Worm (Caenorhabditis elegans) whole organism, L1 larva: ENCODE measurements around the gene F18A1.1.

Source experiments
- C04F5.9 ChIP-seq: sonication (generic microtip); optimal IDR thresholded peaks from 2 replicates; lab custom pipeline; 2016; ENCODE audit warnings: missing genetic modification characterization, missing compliant biosample characterization
- C16A3.4 ChIP-seq: fragments of 150-350 bp; optimal IDR thresholded peaks from 2 replicates; lab custom pipeline; 2014; ENCODE audit warnings: missing biosample characterization, missing genetic modification characterization
- Y116A8C.19 ChIP-seq: sonication (generic microtip); optimal IDR thresholded peaks from 2 replicates; lab custom pipeline; 2016; ENCODE audit warnings: missing compliant biosample characterization, missing genetic modification characterization, borderline replicate concordance
- aha-1 ChIP-seq: fragments of 150-350 bp; optimal IDR thresholded peaks from 2 replicates; lab custom pipeline; 2014; ENCODE audit warnings: missing biosample characterization, missing genetic modification characterization
- alr-1 ChIP-seq: fragments of 200-800 bp; sonication (Bioruptor generic); optimal IDR thresholded peaks from 2 replicates; lab custom pipeline; 2018; ENCODE audit warnings: borderline replicate concordance, mild to moderate bottlenecking, missing genetic modification characterization, missing compliant biosample characterization
- aly-2 ChIP-seq: fragments of 150-350 bp; optimal IDR thresholded peaks from 2 replicates; lab custom pipeline; 2014; ENCODE audit warnings: missing biosample characterization, missing genetic modification characterization
- ceh-63 ChIP-seq: fragments of 200-800 bp; sonication (Bioruptor generic); optimal IDR thresholded peaks from 2 replicates; lab custom pipeline; 2018; ENCODE audit warnings: mild to moderate bottlenecking, missing genetic modification characterization, missing compliant biosample characterization
- ceh-8 ChIP-seq: fragments of 200-800 bp; sonication (Bioruptor generic); optimal IDR thresholded peaks from 2 replicates; lab custom pipeline; 2018; ENCODE audit warnings: mild to moderate bottlenecking, missing genetic modification characterization, moderate library complexity, missing compliant biosample characterization
- ceh-82 ChIP-seq, 3 experiments: fragments of 150-350 bp in 1 of 3; sonication (generic microtip) in 2 of 3; optimal IDR thresholded peaks; 2 replicates each; lab custom pipeline; 2014 to 2017; ENCODE audit warnings: missing biosample characterization in 3 of 3, missing genetic modification characterization in 3 of 3
- efl-1 ChIP-seq, 4 experiments: fragments of 150-350 bp; optimal IDR thresholded peaks in 3 of 4; peaks in 1 of 4; 1 replicate in 1 of 4; 2 replicates in 3 of 4; lab custom pipeline; 2014; ENCODE audit warnings: missing biosample characterization in 2 of 4, missing genetic modification characterization in 2 of 4, missing genetic modification reagents in 2 of 4
- egl-13 ChIP-seq: sonication (generic microtip); optimal IDR thresholded peaks from 2 replicates; lab custom pipeline; 2016; ENCODE audit warnings: missing genotype, missing genetic modification reagents, missing genetic modification characterization, missing compliant biosample characterization
- elt-2 ChIP-seq: sonication (generic microtip); optimal IDR thresholded peaks from 2 replicates; lab custom pipeline; 2016; ENCODE audit warnings: missing genetic modification characterization, mild to moderate bottlenecking, inconsistent platforms, missing compliant biosample characterization, missing genetic modification reagents
- elt-3 ChIP-seq, 6 experiments: fragments of 150-350 bp in 1 of 6; sonication (generic microtip); optimal IDR thresholded peaks; 2 replicates each; lab custom pipeline; 2017 to 2018; ENCODE audit warnings: missing biosample characterization in 6 of 6, missing genetic modification characterization in 6 of 6, inconsistent platforms in 1 of 6
- ets-5 ChIP-seq: fragments of 200-800 bp; sonication (Bioruptor generic); IDR thresholded peaks from 2 replicates; pipeline ENCODE4 v1.3.6; 2022; ENCODE audit warnings: missing genetic modification characterization, missing compliant biosample characterization
- fkh-8 ChIP-seq: sonication (generic microtip); optimal IDR thresholded peaks from 2 replicates; lab custom pipeline; 2016; ENCODE audit warnings: mild to moderate bottlenecking, missing genetic modification characterization, missing compliant biosample characterization
- grh-1 ChIP-seq: fragments of 200-800 bp; sonication (Bioruptor generic); IDR thresholded peaks from 2 replicates; pipeline ENCODE4 v1.3.6; 2022; ENCODE audit warnings: missing genetic modification reagents, missing genetic modification characterization, missing compliant biosample characterization
- hlh-4 ChIP-seq: sonication (generic microtip); optimal IDR thresholded peaks from 2 replicates; lab custom pipeline; 2016; ENCODE audit warnings: mild to moderate bottlenecking, missing genetic modification characterization, missing compliant biosample characterization
- lin-13 ChIP-seq: fragments of 150-350 bp; optimal IDR thresholded peaks from 2 replicates; lab custom pipeline; 2014; ENCODE audit warnings: missing biosample characterization, missing genetic modification reagents, missing genetic modification characterization
- lin-14 ChIP-seq: fragments of 200-800 bp; sonication (Bioruptor generic); optimal IDR thresholded peaks from 2 replicates; lab custom pipeline; 2018; ENCODE audit warnings: mild to moderate bottlenecking, missing genetic modification characterization, moderate library complexity, missing compliant biosample characterization
- lin-35 ChIP-seq, 2 experiments: fragments of 150-350 bp; optimal IDR thresholded peaks; 2 replicates each; lab custom pipeline; 2014; ENCODE audit warnings: missing biosample characterization in 2 of 2, missing genetic modification characterization in 2 of 2, missing genetic modification reagents in 2 of 2
- lin-39 ChIP-seq: fragments of 150-350 bp; optimal IDR thresholded peaks from 2 replicates; lab custom pipeline; 2014; ENCODE audit warnings: missing biosample characterization, missing genetic modification reagents, missing genetic modification characterization
- lir-3 ChIP-seq: sonication (generic microtip); optimal IDR thresholded peaks from 2 replicates; lab custom pipeline; 2016; ENCODE audit warnings: mild to moderate bottlenecking, missing genetic modification characterization, moderate library complexity, missing compliant biosample characterization; ENCODE audit not compliant: poor library complexity
- mdl-1 ChIP-seq, 2 experiments: fragments of 150-350 bp; optimal IDR thresholded peaks; 2 replicates each; lab custom pipeline; 2014 to 2017; ENCODE audit warnings: missing biosample characterization in 2 of 2, missing genetic modification characterization in 2 of 2, inconsistent platforms in 1 of 2
- mef-2 ChIP-seq: fragments of 150-350 bp; optimal IDR thresholded peaks from 2 replicates; lab custom pipeline; 2014; ENCODE audit warnings: missing biosample characterization, missing genetic modification characterization
- mep-1 ChIP-seq: fragments of 150-350 bp; optimal IDR thresholded peaks from 2 replicates; lab custom pipeline; 2014; ENCODE audit warnings: missing biosample characterization, missing genetic modification characterization
- nhr-12 ChIP-seq: sonication (generic microtip); optimal IDR thresholded peaks from 2 replicates; lab custom pipeline; 2017; ENCODE audit warnings: missing biosample characterization, missing genetic modification characterization
- nhr-19 ChIP-seq: fragments of 200-800 bp; sonication (Bioruptor generic); conservative IDR thresholded peaks from 2 replicates; pipeline ENCODE4 v1.3.6; 2022; ENCODE audit warnings: missing genetic modification characterization, missing compliant biosample characterization
- nhr-237 ChIP-seq: fragments of 150-350 bp; optimal IDR thresholded peaks from 2 replicates; lab custom pipeline; 2014; ENCODE audit warnings: missing biosample characterization, missing genetic modification characterization
- nhr-47 ChIP-seq: sonication (generic microtip); optimal IDR thresholded peaks from 2 replicates; lab custom pipeline; 2016; ENCODE audit warnings: mild to moderate bottlenecking, missing genetic modification characterization, moderate library complexity, missing compliant biosample characterization
- nhr-76 ChIP-seq: sonication (generic microtip); optimal IDR thresholded peaks from 2 replicates; lab custom pipeline; 2017; ENCODE audit warnings: missing biosample characterization, missing genetic modification characterization
- nhr-84 ChIP-seq: sonication (generic microtip); optimal IDR thresholded peaks from 2 replicates; lab custom pipeline; 2017; ENCODE audit warnings: missing biosample characterization, missing genetic modification characterization
- nhr-85 ChIP-seq: sonication (generic microtip); peaks from one replicate; lab custom pipeline; 2016; ENCODE audit warnings: missing genetic modification characterization, inconsistent platforms, missing compliant biosample characterization
- nhr-90 ChIP-seq: sonication (generic microtip); optimal IDR thresholded peaks from 2 replicates; lab custom pipeline; 2016; ENCODE audit warnings: mild to moderate bottlenecking, missing genetic modification characterization, missing compliant biosample characterization; ENCODE audit not compliant: poor library complexity
- pqm-1 ChIP-seq: sonication (generic microtip); optimal IDR thresholded peaks from 3 replicates; lab custom pipeline; 2017; ENCODE audit warnings: missing biosample characterization, missing genetic modification characterization
- skn-1 ChIP-seq: fragments of 150-350 bp; optimal IDR thresholded peaks from 2 replicates; lab custom pipeline; 2014; ENCODE audit warnings: missing biosample characterization, missing genetic modification characterization
- snu-23 ChIP-seq: sonication (generic microtip); optimal IDR thresholded peaks from 2 replicates; lab custom pipeline; 2016; ENCODE audit warnings: missing genetic modification characterization, missing compliant biosample characterization
- sptf-1 ChIP-seq: fragments of 150-350 bp; optimal IDR thresholded peaks from 2 replicates; lab custom pipeline; 2014; ENCODE audit warnings: missing biosample characterization, missing genetic modification characterization
- sup-37 ChIP-seq: fragments of 200-800 bp; sonication (Bioruptor generic); optimal IDR thresholded peaks from 2 replicates; lab custom pipeline; 2018; ENCODE audit warnings: mild to moderate bottlenecking, missing genetic modification characterization, missing compliant biosample characterization
- swsn-7 ChIP-seq: sonication (generic microtip); optimal IDR thresholded peaks from 2 replicates; lab custom pipeline; 2016; ENCODE audit warnings: missing genetic modification characterization, missing compliant biosample characterization
- tlp-1 ChIP-seq: fragments of 150-350 bp; optimal IDR thresholded peaks from 2 replicates; lab custom pipeline; 2014; ENCODE audit warnings: missing biosample characterization, missing genetic modification characterization
- unc-30 ChIP-seq: sonication (generic microtip); optimal IDR thresholded peaks from 2 replicates; lab custom pipeline; 2017; ENCODE audit warnings: missing biosample characterization, missing genetic modification characterization
- unc-86 ChIP-seq: sonication (generic microtip); optimal IDR thresholded peaks from 2 replicates; lab custom pipeline; 2016; ENCODE audit warnings: missing genetic modification characterization, missing compliant biosample characterization
- unc-98 ChIP-seq: fragments of 200-800 bp; sonication (Bioruptor generic); IDR thresholded peaks from 2 replicates; pipeline ENCODE4 v1.3.6; 2022; ENCODE audit warnings: missing genetic modification characterization, missing compliant biosample characterization
- zip-4 ChIP-seq: fragments of 200-800 bp; sonication (Bioruptor generic); optimal IDR thresholded peaks from 2 replicates; lab custom pipeline; 2018; ENCODE audit warnings: mild to moderate bottlenecking, missing genetic modification characterization, moderate library complexity, missing compliant biosample characterization
- ztf-11 ChIP-seq, 2 experiments: sonication (generic microtip); optimal IDR thresholded peaks; 2 replicates each; lab custom pipeline; 2016 to 2017; ENCODE audit warnings: missing genetic modification characterization in 2 of 2, missing biosample characterization in 1 of 2, missing compliant biosample characterization in 1 of 2
- ztf-4 ChIP-seq: fragments of 150-350 bp; optimal IDR thresholded peaks from 2 replicates; lab custom pipeline; 2014; ENCODE audit warnings: missing biosample characterization, missing genetic modification characterization

Gene F18A1.1

ce11 chrII:7695636-7696035 is 10.9 kb downstream of the F18A1.1 start (continued):
- TF ChIP-seq mdl-1 (tag; optimal IDR thresholded peaks at IDR 0.05; lab: Kevin White, UChicago) (no peak), swsn-7 (tag; lab: Kevin White, UChicago) (no peak), lin-39 (tag; lab: Kevin White, UChicago) (no peak), alr-1 (tag; lab: Kevin White, UChicago) (no peak), pqm-1 (tag; lab: Kevin White, UChicago) (no peak), lin-35 (GFP tag; optimal IDR thresholded peaks at IDR 0.05; lab: Kevin White, UChicago) (peak in 1 of 2 experiments; percentile 24), efl-1 (optimal IDR thresholded peaks at IDR 0.05; lab: Kevin White, UChicago) (no peak), efl-1 (GFP tag; optimal IDR thresholded peaks at IDR 0.05 in 1 of 2; lab: Kevin White, UChicago) (no peak), elt-3 (tag; optimal IDR thresholded peaks at IDR 0.05; lab: Kevin White, UChicago) (no peak), tlp-1 (tag; lab: Kevin White, UChicago) (peak; percentile 36), unc-30 (no peak)

- TF ChIP-seq lin-13 (no peak), sptf-1 (tag; lab: Kevin White, UChicago) (no peak), hlh-4 (tag; lab: Kevin White, UChicago) (no peak), pqm-1 (tag; lab: Kevin White, UChicago) (no peak), ceh-8 (GFP tag; lab: Kevin White, UChicago) (no peak), Y116A8C.19 (tag; lab: Kevin White, UChicago) (no peak), efl-1 (optimal IDR thresholded peaks at IDR 0.05; lab: Kevin White, UChicago) (no peak), efl-1 (GFP tag; optimal IDR thresholded peaks at IDR 0.05 in 1 of 2; lab: Kevin White, UChicago) (no peak), aha-1 (no peak), lin-14 (GFP tag; lab: Kevin White, UChicago) (no peak)
Observed at ce11 chrII:7697156-7697555, 12.5 kb downstream of the F18A1.1 start.

ce11 chrII:7698406-7698805 is 13.7 kb downstream of the F18A1.1 start, which contains the start of gene B0495.5:
Gene B0495.5, minus strand, starts transcription at chrII:7698506.
- TF ChIP-seq ztf-11 (tag; optimal IDR thresholded peaks at IDR 0.05; lab: Kevin White, UChicago) (no peak), nhr-47 (no peak), fkh-8 (tag; lab: Kevin White, UChicago) (no peak), nhr-85 (tag; lab: Kevin White, UChicago) (no peak), C16A3.4 (no peak), nhr-19 (no peak), hlh-4 (tag; lab: Kevin White, UChicago) (no peak), nhr-76 (tag; lab: Kevin White, UChicago) (no peak), zip-4 (GFP tag; lab: Kevin White, UChicago) (no peak), elt-2 (tag; lab: Kevin White, UChicago) (no peak)

- no peak for TF ChIP-seq ztf-4
- peak in 1 of 6 experiments; percentile 15 for TF ChIP-seq elt-3 (tag; optimal IDR thresholded peaks at IDR 0.05; lab: Kevin White, UChicago)
- TF ChIP-seq grh-1 (GFP tag; lab: Robert Waterston, UW), result no peak
- no peak for TF ChIP-seq aly-2
- TF ChIP-seq aha-1, result no peak
- no peak for TF ChIP-seq nhr-90 (tag; lab: Kevin White, UChicago)
- no peak for TF ChIP-seq nhr-237
- TF ChIP-seq skn-1 (tag; lab: Kevin White, UChicago), result peak; percentile 40
- no peak for TF ChIP-seq C04F5.9 (tag; lab: Kevin White, UChicago)
- peak; percentile 45 for TF ChIP-seq C16A3.4
- TF ChIP-seq nhr-19, result no peak
- no peak for TF ChIP-seq nhr-84
- TF ChIP-seq ceh-63 (GFP tag; lab: Kevin White, UChicago), result no peak
- TF ChIP-seq mep-1 (tag; lab: Kevin White, UChicago), result peak; percentile 53
- TF ChIP-seq nhr-12 (tag; lab: Kevin White, UChicago), result no peak
- no peak for TF ChIP-seq sup-37 (GFP tag; lab: Kevin White, UChicago)
- peak; percentile 14 for TF ChIP-seq snu-23 (GFP tag; lab: Kevin White, UChicago)
- no peak for TF ChIP-seq unc-98 (GFP tag; lab: Robert Waterston, UW)
- TF ChIP-seq egl-13 (tag; lab: Kevin White, UChicago), result no peak
- no peak for TF ChIP-seq alr-1 (tag; lab: Kevin White, UChicago)
- no peak for TF ChIP-seq unc-86 (tag; lab: Kevin White, UChicago)
- TF ChIP-seq lir-3 (tag; lab: Kevin White, UChicago), result no peak
- TF ChIP-seq mef-2 (tag; lab: Kevin White, UChicago), result no peak
- TF ChIP-seq sptf-1 (tag; lab: Kevin White, UChicago), result no peak
- TF ChIP-seq ceh-82 (tag; optimal IDR thresholded peaks at IDR 0.05; lab: Kevin White, UChicago), result peak in 1 of 3 experiments; percentile 1
- TF ChIP-seq elt-2 (tag; lab: Kevin White, UChicago), result no peak
- TF ChIP-seq ets-5 (GFP tag; lab: Robert Waterston, UW), result no peak
Observed at ce11 chrII:7699009-7699408, 14.3 kb downstream of the F18A1.1 start, which contains the start of the genes moa-2 and cdk-11.1. Gene moa-2, minus strand, starts transcription at chrII:7699033. Gene cdk-11.1, plus strand, starts transcription at chrII:7699235.
